Fruit fly (Drosophila melanogaster) whole organism, embryonic: ENCODE measurements around the gene rictor.

Source experiments
- Atf-2 ChIP-seq: fragments of 200-800 bp; sonication (Bioruptor generic); optimal IDR thresholded peaks from 2 replicates; lab custom pipeline; 2016; ENCODE audit warnings: missing biosample characterization, missing genetic modification characterization
- BEAF-32 ChIP-seq: fragments of 200-800 bp; sonication (Bioruptor generic); optimal IDR thresholded peaks from 3 replicates; lab custom pipeline; 2017; ENCODE audit warnings: missing biosample characterization, missing genetic modification characterization, mild to moderate bottlenecking, moderate library complexity, missing genetic modification reagents
- CG10565 ChIP-seq: fragments of 200-800 bp; sonication (Bioruptor generic); optimal IDR thresholded peaks from 3 replicates; lab custom pipeline; 2016; ENCODE audit warnings: missing biosample characterization, mild to moderate bottlenecking, missing genetic modification characterization
- CG10959 ChIP-seq: fragments of 200-800 bp; sonication (Bioruptor generic); IDR thresholded peaks from 2 replicates; pipeline ENCODE4 v1.3.6; 2022; ENCODE audit warnings: missing biosample characterization, missing genetic modification characterization
- CG11560 ChIP-seq: fragments of 200-800 bp; sonication (Bioruptor generic); IDR thresholded peaks from 3 replicates; pipeline ENCODE4 v1.3.6; 2022; ENCODE audit warnings: missing biosample characterization, missing genetic modification characterization
- CG12236 ChIP-seq: fragments of 200-800 bp; sonication (Bioruptor generic); optimal IDR thresholded peaks from 2 replicates; lab custom pipeline; 2016; ENCODE audit warnings: missing biosample characterization, missing genetic modification characterization
- CG12942 ChIP-seq: fragments of 200-800 bp; sonication (Bioruptor generic); optimal IDR thresholded peaks from 3 replicates; lab custom pipeline; 2016; ENCODE audit warnings: missing biosample characterization, missing genetic modification characterization
- CG15514 ChIP-seq: fragments of 200-800 bp; sonication (Bioruptor generic); optimal IDR thresholded peaks from 3 replicates; lab custom pipeline; 2017; ENCODE audit warnings: missing biosample characterization, missing genetic modification characterization, mild to moderate bottlenecking, moderate library complexity, missing genetic modification reagents
- CG1602 ChIP-seq: fragments of 200-800 bp; sonication (Bioruptor generic); optimal IDR thresholded peaks from 3 replicates; lab custom pipeline; 2016; ENCODE audit warnings: missing biosample characterization, missing genetic modification characterization
- CG18599 ChIP-seq: fragments of 200-800 bp; sonication (Bioruptor generic); optimal IDR thresholded peaks from 3 replicates; lab custom pipeline; 2017; ENCODE audit warnings: missing biosample characterization, missing genetic modification characterization, mild to moderate bottlenecking, moderate library complexity, missing genetic modification reagents
- CG2199 ChIP-seq: fragments of 200-800 bp; sonication (Bioruptor generic); IDR thresholded peaks from 3 replicates; pipeline ENCODE4 v1.3.6; 2022; ENCODE audit warnings: missing biosample characterization, missing genetic modification characterization
- CG32772 ChIP-seq: fragments of 200-800 bp; sonication (Bioruptor generic); IDR thresholded peaks from 2 replicates; pipeline ENCODE4 v1.3.6; 2022; ENCODE audit warnings: missing biosample characterization, missing genetic modification characterization
- CG5245 ChIP-seq: fragments of 200-800 bp; sonication (Bioruptor generic); optimal IDR thresholded peaks from 3 replicates; lab custom pipeline; 2016; ENCODE audit warnings: missing biosample characterization, missing genetic modification characterization
- CG8290 ChIP-seq, 3 experiments: fragments of 200-800 bp; sonication (Bioruptor generic); optimal IDR thresholded peaks; 2 replicates each; lab custom pipeline; 2016 to 2019; ENCODE audit warnings: missing biosample characterization in 3 of 3, missing genetic modification characterization in 3 of 3, mild to moderate bottlenecking in 2 of 3, moderate library complexity in 1 of 3
- CG8359 ChIP-seq: fragments of 200-800 bp; sonication (Bioruptor generic); optimal IDR thresholded peaks from 2 replicates; lab custom pipeline; 2017; ENCODE audit warnings: missing biosample characterization, mild to moderate bottlenecking, missing genetic modification characterization, borderline replicate concordance
- CG8765 ChIP-seq: fragments of 200-800 bp; sonication (Bioruptor generic); IDR thresholded peaks from 2 replicates; pipeline ENCODE4 v1.3.6; 2022; ENCODE audit warnings: missing biosample characterization, missing genetic modification characterization
- CG8924 ChIP-seq: fragments of 200-800 bp; optimal IDR thresholded peaks from 3 replicates; lab custom pipeline; 2019; ENCODE audit warnings: missing biosample characterization, mild to moderate bottlenecking, missing genetic modification characterization, moderate library complexity
- CG9797 ChIP-seq: fragments of 200-800 bp; sonication (Bioruptor generic); optimal IDR thresholded peaks from 3 replicates; lab custom pipeline; 2018; ENCODE audit warnings: missing biosample characterization, mild to moderate bottlenecking, missing genetic modification characterization
- Dfd ChIP-seq, 2 experiments: fragments of >200 bp; optimal IDR thresholded peaks; 2 replicates each; lab custom pipeline; 2017; ENCODE audit warnings: missing biosample characterization in 2 of 2, missing genetic modification characterization in 2 of 2
- Hand ChIP-seq: fragments of 200-800 bp; sonication (Bioruptor generic); optimal IDR thresholded peaks from 2 replicates; lab custom pipeline; 2017; ENCODE audit warnings: mild to moderate bottlenecking, missing biosample characterization, missing genetic modification reagents, missing genetic modification characterization
- HmgZ ChIP-seq: fragments of 200-800 bp; sonication (Bioruptor generic); optimal IDR thresholded peaks from 2 replicates; lab custom pipeline; 2018; ENCODE audit warnings: missing biosample characterization, mild to moderate bottlenecking, missing genetic modification characterization
- Hr51 ChIP-seq, 2 experiments: fragments of 200-800 bp; sonication (Bioruptor generic); optimal IDR thresholded peaks; 2 replicates in 1 of 2; 3 replicates in 1 of 2; lab custom pipeline; 2016 to 2018; ENCODE audit warnings: missing biosample characterization in 2 of 2, missing genetic modification characterization in 2 of 2, mild to moderate bottlenecking in 1 of 2, moderate library complexity in 1 of 2
- Hsf ChIP-seq: fragments of 200-800 bp; sonication (Bioruptor generic); optimal IDR thresholded peaks from 3 replicates; lab custom pipeline; 2016; ENCODE audit warnings: missing biosample characterization, missing genetic modification characterization
- Kr ChIP-seq: fragments of 200-800 bp; sonication (Bioruptor generic); optimal IDR thresholded peaks from 2 replicates; lab custom pipeline; 2017; ENCODE audit warnings: missing biosample characterization, mild to moderate bottlenecking, missing genetic modification characterization
- MBD-R2 ChIP-seq: fragments of 200-800 bp; sonication (Bioruptor generic); IDR thresholded peaks from 2 replicates; pipeline ENCODE4 v1.3.6; 2022; ENCODE audit warnings: missing biosample characterization, missing genetic modification characterization
- Med ChIP-seq: fragments of 200-800 bp; sonication (Bioruptor generic); peaks from one replicate; lab custom pipeline; 2016; ENCODE audit warnings: missing biosample characterization, missing genetic modification characterization, mild to moderate bottlenecking, inconsistent platforms, moderate library complexity
- NC2β ChIP-seq: fragments of 200-800 bp; sonication (Bioruptor generic); optimal IDR thresholded peaks from 2 replicates; lab custom pipeline; 2016; ENCODE audit warnings: missing biosample characterization, missing genetic modification characterization
- Oaz ChIP-seq: fragments of 200-800 bp; sonication (Bioruptor generic); IDR thresholded peaks from 2 replicates; pipeline ENCODE4 v1.3.6; 2022; ENCODE audit warnings: missing biosample characterization, missing genetic modification characterization
- PHDP ChIP-seq: fragments of 200-800 bp; sonication (Bioruptor generic); optimal IDR thresholded peaks from 3 replicates; lab custom pipeline; 2018; ENCODE audit warnings: missing biosample characterization, mild to moderate bottlenecking, missing genetic modification characterization, moderate library complexity
- Sox100B ChIP-seq: fragments of 200-800 bp; sonication (Bioruptor generic); optimal IDR thresholded peaks from 3 replicates; lab custom pipeline; 2018; ENCODE audit warnings: missing biosample characterization, mild to moderate bottlenecking, missing genetic modification characterization
- Stat92E ChIP-seq, 3 experiments: fragments of >200 bp in 2 of 3; fragments of 200-800 bp in 1 of 3; sonication (Bioruptor generic) in 1 of 3; optimal IDR thresholded peaks; 2 replicates each; lab custom pipeline; 2017 to 2019; ENCODE audit warnings: missing biosample characterization in 3 of 3, missing genetic modification characterization in 3 of 3, mild to moderate bottlenecking in 1 of 3, moderate library complexity in 1 of 3
- abd-A ChIP-seq: fragments of 200-800 bp; sonication (Bioruptor generic); optimal IDR thresholded peaks from 3 replicates; lab custom pipeline; 2019; ENCODE audit warnings: missing biosample characterization, mild to moderate bottlenecking, missing genetic modification characterization, moderate library complexity
- aop ChIP-seq: fragments of 200-800 bp; sonication (Bioruptor generic); IDR thresholded peaks from 2 replicates; pipeline ENCODE4 v1.3.6; 2022; ENCODE audit warnings: missing biosample characterization, missing genetic modification characterization
- ara ChIP-seq: fragments of 200-800 bp; sonication (Bioruptor generic); IDR thresholded peaks from 2 replicates; pipeline ENCODE4 v1.3.6; 2022; ENCODE audit warnings: missing biosample characterization, missing genetic modification characterization
- bowl ChIP-seq: fragments of 200-800 bp; sonication (Bioruptor generic); IDR thresholded peaks from 2 replicates; pipeline ENCODE4 v1.3.6; 2022; ENCODE audit warnings: missing biosample characterization, missing genetic modification characterization
- chif ChIP-seq, 2 experiments: fragments of 200-800 bp; sonication (Bioruptor generic); optimal IDR thresholded peaks; 3 replicates each; lab custom pipeline; 2016; ENCODE audit warnings: missing biosample characterization in 2 of 2, missing genetic modification characterization in 2 of 2
- corto ChIP-seq: fragments of 200-800 bp; sonication (Bioruptor generic); optimal IDR thresholded peaks from 2 replicates; lab custom pipeline; 2016; ENCODE audit warnings: missing biosample characterization, mild to moderate bottlenecking, missing genetic modification characterization, moderate library complexity
- emc ChIP-seq: fragments of 200-800 bp; sonication (Bioruptor generic); optimal IDR thresholded peaks from 2 replicates; lab custom pipeline; 2016; ENCODE audit warnings: missing biosample characterization, missing genetic modification characterization
- eve ChIP-seq, 2 experiments: fragments of >200 bp; optimal IDR thresholded peaks; 2 replicates each; lab custom pipeline; 2017; ENCODE audit warnings: missing biosample characterization in 2 of 2, missing genetic modification characterization in 2 of 2
- gem ChIP-seq: fragments of 200-800 bp; sonication (Bioruptor generic); optimal IDR thresholded peaks from 2 replicates; lab custom pipeline; 2019; ENCODE audit warnings: missing biosample characterization, mild to moderate bottlenecking, missing genetic modification characterization, moderate library complexity
- ham ChIP-seq: fragments of 200-800 bp; sonication (Bioruptor generic); IDR thresholded peaks from 2 replicates; pipeline ENCODE4 v1.3.6; 2022; ENCODE audit warnings: missing biosample characterization, missing genetic modification characterization
- inv ChIP-seq: fragments of 200-800 bp; sonication (Bioruptor generic); IDR thresholded peaks from 2 replicates; pipeline ENCODE4 v1.3.6; 2022; ENCODE audit warnings: missing biosample characterization, missing genetic modification characterization; ENCODE audit not compliant: partially characterized antibody
- jumu ChIP-seq: fragments of 200-800 bp; sonication (Bioruptor generic); optimal IDR thresholded peaks from 3 replicates; lab custom pipeline; 2016; ENCODE audit warnings: missing biosample characterization, missing genetic modification characterization
- nmo ChIP-seq: fragments of 200-800 bp; sonication (Bioruptor generic); optimal IDR thresholded peaks from 2 replicates; lab custom pipeline; 2018; ENCODE audit warnings: missing biosample characterization, mild to moderate bottlenecking, missing genetic modification characterization, moderate library complexity
- peb ChIP-seq: fragments of 200-800 bp; sonication (Bioruptor generic); IDR thresholded peaks from 2 replicates; pipeline ENCODE4 v1.3.6; 2022; ENCODE audit warnings: missing biosample characterization, missing genetic modification characterization
- pfk ChIP-seq: fragments of 200-800 bp; sonication (Bioruptor generic); optimal IDR thresholded peaks from 2 replicates; lab custom pipeline; 2018; ENCODE audit warnings: missing biosample characterization, mild to moderate bottlenecking, missing genetic modification characterization, moderate library complexity
- run ChIP-seq: fragments of 200-800 bp; sonication (Bioruptor generic); optimal IDR thresholded peaks from 3 replicates; lab custom pipeline; 2018; ENCODE audit warnings: missing biosample characterization, mild to moderate bottlenecking, missing genetic modification characterization
- shn ChIP-seq: fragments of 200-800 bp; sonication (Bioruptor generic); optimal IDR thresholded peaks from 3 replicates; lab custom pipeline; 2016; ENCODE audit warnings: missing biosample characterization, missing genetic modification characterization
- toy ChIP-seq: fragments of 200-800 bp; sonication (Bioruptor generic); IDR thresholded peaks from 2 replicates; pipeline ENCODE4 v1.3.6; 2022; ENCODE audit warnings: missing biosample characterization, missing genetic modification characterization
- trh ChIP-seq: fragments of 200-800 bp; sonication (Bioruptor generic); optimal IDR thresholded peaks from 2 replicates; lab custom pipeline; 2016; ENCODE audit warnings: missing biosample characterization, missing genetic modification characterization

rictor gene

dm6 chrX:19224580-19225303, 36.3 kb downstream of the rictor start (continued):
- no peak for TF ChIP-seq CG10959 (GFP tag; lab: Robert Waterston, UW)
- TF ChIP-seq bowl (GFP tag; lab: Robert Waterston, UW): no peak
- no peak for TF ChIP-seq peb (GFP tag; lab: Robert Waterston, UW)
- TF ChIP-seq inv (GFP tag; lab: Robert Waterston, UW): no peak
- TF ChIP-seq HmgZ (tag; lab: Kevin White, UChicago): no peak
- no peak for TF ChIP-seq CG10565 (GFP tag; lab: Kevin White, UChicago)
- TF ChIP-seq Hsf (GFP tag; lab: Kevin White, UChicago): no peak
- TF ChIP-seq CG9797: no peak
- no peak for TF ChIP-seq Hand (GFP tag; lab: Kevin White, UChicago)
- TF ChIP-seq CG5245 (GFP tag; lab: Kevin White, UChicago): no peak
- TF ChIP-seq CG8765 (GFP tag; lab: Robert Waterston, UW): no peak
- TF ChIP-seq Dfd (GFP tag; optimal IDR thresholded peaks at IDR 0.05; lab: Kevin White, UChicago): no peak
- TF ChIP-seq CG32772: no peak
- no peak for TF ChIP-seq toy (GFP tag; lab: Robert Waterston, UW)
- TF ChIP-seq eve (GFP tag; optimal IDR thresholded peaks at IDR 0.05; lab: Kevin White, UChicago): no peak
- TF ChIP-seq CG11560 (tag; lab: Robert Waterston, UW): no peak
- TF ChIP-seq ham (GFP tag; lab: Robert Waterston, UW): no peak
- peak; percentile 75 for TF ChIP-seq gem
- no peak for TF ChIP-seq Kr (GFP tag; lab: Kevin White, UChicago)
- no peak for TF ChIP-seq CG8359 (GFP tag; lab: Kevin White, UChicago)
- no peak for TF ChIP-seq corto (GFP tag; lab: Kevin White, UChicago)
- TF ChIP-seq CG12236 (GFP tag; lab: Kevin White, UChicago): no peak
- peak in 1 of 2 experiments; percentile 65 for TF ChIP-seq Hr51 (GFP tag; optimal IDR thresholded peaks at IDR 0.05; lab: Kevin White, UChicago)
- no peak for TF ChIP-seq emc (GFP tag; lab: Kevin White, UChicago)
- TF ChIP-seq Med (GFP tag; lab: Kevin White, UChicago): no peak
- no peak for TF ChIP-seq NC2β (GFP tag; lab: Kevin White, UChicago)
- peak; percentile 72 for TF ChIP-seq Sox100B (GFP tag; lab: Kevin White, UChicago)
- no peak for TF ChIP-seq trh
- TF ChIP-seq shn: no peak
- TF ChIP-seq CG12942 (GFP tag; lab: Kevin White, UChicago): no peak
- TF ChIP-seq pfk (GFP tag; lab: Kevin White, UChicago): no peak
- no peak for TF ChIP-seq Stat92E (GFP tag; optimal IDR thresholded peaks at IDR 0.05; lab: Kevin White, UChicago)
- TF ChIP-seq MBD-R2 (GFP tag; lab: Robert Waterston, UW): no peak
- no peak for TF ChIP-seq CG1602 (GFP tag; lab: Kevin White, UChicago)
- TF ChIP-seq Atf-2 (GFP tag; lab: Kevin White, UChicago): no peak
- TF ChIP-seq CG2199 (GFP tag; lab: Robert Waterston, UW): no peak
- TF ChIP-seq jumu (GFP tag; lab: Kevin White, UChicago): no peak
- no peak for TF ChIP-seq CG8290 (GFP tag; optimal IDR thresholded peaks at IDR 0.05; lab: Kevin White, UChicago)
- TF ChIP-seq CG8290 (tag; optimal IDR thresholded peaks at IDR 0.05; lab: Kevin White, UChicago): no peak
- TF ChIP-seq CG18599 (GFP tag; lab: Kevin White, UChicago): no peak
- TF ChIP-seq chif (GFP tag; optimal IDR thresholded peaks at IDR 0.05; lab: Kevin White, UChicago): no peak
- no peak for TF ChIP-seq ara (GFP tag; lab: Robert Waterston, UW)
- TF ChIP-seq PHDP (tag; lab: Kevin White, UChicago): peak; percentile 38
- TF ChIP-seq CG15514 (GFP tag; lab: Kevin White, UChicago): no peak
- TF ChIP-seq aop: no peak
- no peak for TF ChIP-seq run (tag; lab: Kevin White, UChicago)
- TF ChIP-seq abd-A: no peak
- TF ChIP-seq Oaz (GFP tag; lab: Robert Waterston, UW): no peak
- TF ChIP-seq nmo (GFP tag; lab: Kevin White, UChicago): peak; percentile 61
- no peak for TF ChIP-seq BEAF-32 (GFP tag; lab: Kevin White, UChicago)
- peak; percentile 63 for TF ChIP-seq CG8924 (tag; lab: Kevin White, UChicago)
